Worm (Caenorhabditis elegans) whole organism, young adult: ENCODE measurements around the gene ddn-3.

Experiments used
- C06A6.2 ChIP-seq: fragments of 200-800 bp; sonication (Bioruptor generic); conservative IDR thresholded peaks from 2 replicates; pipeline ENCODE4 v1.3.6; 2022; ENCODE audit warnings: missing genetic modification characterization, missing compliant biosample characterization
- F57A8.1 ChIP-seq: fragments of 200-800 bp; sonication (Bioruptor generic); optimal IDR thresholded peaks from 2 replicates; lab custom pipeline; 2018; ENCODE audit warnings: mild to moderate bottlenecking, missing genetic modification characterization, moderate library complexity, missing compliant biosample characterization
- ama-1 ChIP-seq, 3 experiments: fragments of 150-350 bp in 1 of 3; sonication (generic microtip) in 2 of 3; optimal IDR thresholded peaks; 2 replicates each; lab custom pipeline; 2014 to 2018; ENCODE audit warnings: missing biosample characterization in 2 of 3, missing genetic modification characterization in 2 of 3, missing genetic modification reagents in 2 of 3
- aptf-2 ChIP-seq: fragments of 200-800 bp; sonication (Bioruptor generic); conservative IDR thresholded peaks from 2 replicates; pipeline ENCODE4 v1.3.6; 2022; ENCODE audit warnings: missing genetic modification reagents, missing genetic modification characterization, missing compliant biosample characterization
- efl-1 ChIP-seq: fragments of 150-350 bp; optimal IDR thresholded peaks from 2 replicates; lab custom pipeline; 2014; ENCODE audit warnings: missing biosample characterization, missing genetic modification reagents, missing genetic modification characterization
- ekl-4 ChIP-seq: fragments of 200-800 bp; sonication (Bioruptor generic); IDR thresholded peaks from 2 replicates; pipeline ENCODE4 v1.3.6; 2022; ENCODE audit warnings: missing genetic modification reagents, missing genetic modification characterization, missing compliant biosample characterization
- pha-4 ChIP-seq: fragments of 150-350 bp; sonication (generic microtip); optimal IDR thresholded peaks from 2 replicates; lab custom pipeline; 2014; ENCODE audit warnings: missing biosample characterization, missing genetic modification reagents, missing genetic modification characterization
- sea-2 ChIP-seq: fragments of 200-800 bp; sonication (Bioruptor generic); IDR thresholded peaks from 2 replicates; pipeline ENCODE4 v1.3.6; 2022; ENCODE audit warnings: missing genetic modification characterization, missing compliant biosample characterization
- ztf-3 ChIP-seq: fragments of 200-800 bp; sonication (Bioruptor generic); optimal IDR thresholded peaks from 2 replicates; lab custom pipeline; 2018; ENCODE audit warnings: mild to moderate bottlenecking, missing genetic modification characterization, missing compliant biosample characterization

DNA sequence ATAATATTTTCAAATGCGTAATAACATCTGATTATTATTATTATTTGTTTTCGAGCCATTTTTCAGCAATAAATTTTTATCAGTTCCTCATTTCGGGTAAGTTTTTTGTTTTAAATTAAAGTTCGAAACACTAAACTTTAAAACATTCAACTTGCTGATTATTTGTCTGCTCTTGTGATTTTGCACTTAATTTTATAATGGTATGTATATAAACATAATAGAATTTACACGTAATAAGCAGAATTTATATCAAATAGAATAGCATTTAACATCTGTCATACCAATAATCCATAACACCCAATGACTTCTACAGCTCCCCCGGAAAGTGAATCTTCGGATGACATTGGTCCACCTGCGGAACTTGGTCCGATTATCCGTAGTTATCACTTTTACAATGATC is 22.1 kb upstream of the ddn-3 start, which contains the start of gene srm-4:
- TF ChIP-seq sea-2 (GFP tag; lab: Robert Waterston, UW): no peak
- TF ChIP-seq ama-1 (optimal IDR thresholded peaks at IDR 0.05; lab: Kevin White, UChicago): no peak
- no peak for TF ChIP-seq ama-1 (GFP tag; optimal IDR thresholded peaks at IDR 0.05; lab: Kevin White, UChicago)
- TF ChIP-seq aptf-2: no peak
- TF ChIP-seq ekl-4: no peak
- no peak for TF ChIP-seq F57A8.1 (GFP tag; lab: Kevin White, UChicago)
- no peak for TF ChIP-seq efl-1 (GFP tag; lab: Kevin White, UChicago)
- TF ChIP-seq ztf-3 (GFP tag; lab: Kevin White, UChicago): no peak
- TF ChIP-seq C06A6.2: no peak
- TF ChIP-seq pha-4: no peak
